Worm (Caenorhabditis elegans) whole organism, L4 larva: Measurements from ENCODE around the gene C50D2.10.

Experiments used
- F26F4.8 ChIP-seq: fragments of 200-800 bp; sonication (Bioruptor generic); conservative IDR thresholded peaks from 2 replicates; pipeline ENCODE4 v1.3.6; 2022; ENCODE audit warnings: missing genetic modification characterization, missing compliant biosample characterization
- F37D6.2 ChIP-seq: sonication (generic microtip); optimal IDR thresholded peaks from 2 replicates; lab custom pipeline; 2016; ENCODE audit warnings: mild to moderate bottlenecking, missing genetic modification characterization, missing compliant biosample characterization
- F44E2.7 ChIP-seq: fragments of 200-800 bp; sonication (Bioruptor generic); IDR thresholded peaks from 2 replicates; pipeline ENCODE4 v2.1.2; 2022; ENCODE audit warnings: missing genetic modification characterization, missing compliant biosample characterization
- ZK337.2 ChIP-seq: fragments of 200-800 bp; sonication (Bioruptor generic); IDR thresholded peaks from 2 replicates; pipeline ENCODE4 v1.3.6; 2022; ENCODE audit warnings: missing genetic modification reagents, missing genetic modification characterization, missing compliant biosample characterization
- aha-1 ChIP-seq: fragments of 150-350 bp; peaks from one replicate; lab custom pipeline; 2014; ENCODE audit warnings: missing biosample characterization, missing genetic modification characterization
- aly-2 ChIP-seq: sonication (generic microtip); optimal IDR thresholded peaks from 2 replicates; lab custom pipeline; 2018; ENCODE audit warnings: missing biosample characterization, missing genetic modification characterization
- ceh-44 ChIP-seq: fragments of 200-800 bp; sonication (Bioruptor generic); IDR thresholded peaks from 2 replicates; pipeline ENCODE4 v1.3.6; 2022; ENCODE audit warnings: missing genetic modification reagents, missing genetic modification characterization, missing compliant biosample characterization
- ceh-62 ChIP-seq: sonication (generic microtip); optimal IDR thresholded peaks from 2 replicates; lab custom pipeline; 2017; ENCODE audit warnings: missing biosample characterization, missing genetic modification characterization
- ces-1 ChIP-seq: fragments of 150-350 bp; sonication (generic microtip); optimal IDR thresholded peaks from 4 replicates; lab custom pipeline; 2014; ENCODE audit warnings: missing biosample characterization, missing genetic modification reagents, missing genetic modification characterization
- ctbp-1 ChIP-seq: fragments of 200-800 bp; sonication (Bioruptor generic); IDR thresholded peaks from 2 replicates; pipeline ENCODE4 v1.3.6; 2022; ENCODE audit warnings: missing genetic modification reagents, missing genetic modification characterization, missing compliant biosample characterization
- daf-8 ChIP-seq: fragments of 200-800 bp; sonication (Bioruptor generic); IDR thresholded peaks from 2 replicates; pipeline ENCODE4 v1.3.6; 2022; ENCODE audit warnings: missing genetic modification characterization, missing compliant biosample characterization
- dmd-6 ChIP-seq: fragments of 200-800 bp; sonication (Bioruptor generic); IDR thresholded peaks from 2 replicates; pipeline ENCODE4 v1.3.6; 2022; ENCODE audit warnings: missing genetic modification reagents, missing genetic modification characterization, missing compliant biosample characterization
- dpl-1 ChIP-seq: fragments of 150-350 bp; optimal IDR thresholded peaks from 2 replicates; lab custom pipeline; 2014; ENCODE audit warnings: missing biosample characterization, missing genetic modification reagents, missing genetic modification characterization
- hif-1 ChIP-seq, 2 experiments: sonication (generic microtip); optimal IDR thresholded peaks; 2 replicates each; lab custom pipeline; 2016 to 2017; ENCODE audit warnings: missing compliant biosample characterization in 2 of 2, missing genetic modification characterization in 2 of 2, missing genetic modification reagents in 2 of 2, missing genotype in 2 of 2, mild to moderate bottlenecking in 1 of 2
- hlh-11 ChIP-seq: fragments of 200-800 bp; sonication (Bioruptor generic); optimal IDR thresholded peaks from 2 replicates; lab custom pipeline; 2018; ENCODE audit warnings: mild to moderate bottlenecking, missing genetic modification characterization, missing compliant biosample characterization
- jun-1 ChIP-seq: fragments of 150-350 bp; optimal IDR thresholded peaks from 2 replicates; lab custom pipeline; 2014; ENCODE audit warnings: missing biosample characterization, missing genetic modification reagents, missing genetic modification characterization
- lim-7 ChIP-seq: fragments of 200-800 bp; sonication (Bioruptor generic); IDR thresholded peaks from 2 replicates; pipeline ENCODE4 v1.3.6; 2022; ENCODE audit warnings: missing genetic modification characterization, missing compliant biosample characterization
- lin-1 ChIP-seq: fragments of 200-800 bp; sonication (Bioruptor generic); IDR thresholded peaks from 2 replicates; pipeline ENCODE4 v1.3.6; 2022; ENCODE audit warnings: missing genetic modification reagents, missing genetic modification characterization, missing compliant biosample characterization
- lin-13 ChIP-seq: fragments of 150-350 bp; optimal IDR thresholded peaks from 2 replicates; lab custom pipeline; 2014; ENCODE audit warnings: missing biosample characterization, missing genetic modification reagents, missing genetic modification characterization
- lin-15B ChIP-seq: fragments of 150-350 bp; sonication (generic microtip); optimal IDR thresholded peaks from 3 replicates; lab custom pipeline; 2014; ENCODE audit warnings: missing biosample characterization, missing genetic modification characterization
- lin-29 ChIP-seq: fragments of 200-800 bp; sonication (Bioruptor generic); IDR thresholded peaks from 2 replicates; pipeline ENCODE4 v1.3.6; 2022; ENCODE audit warnings: missing genetic modification reagents, missing genetic modification characterization, missing compliant biosample characterization
- lin-39 ChIP-seq: fragments of 150-350 bp; optimal IDR thresholded peaks from 2 replicates; lab custom pipeline; 2014; ENCODE audit warnings: missing biosample characterization, missing genetic modification reagents, missing genetic modification characterization
- madf-9 ChIP-seq: fragments of 200-800 bp; sonication (Bioruptor generic); conservative IDR thresholded peaks from 2 replicates; pipeline ENCODE4 v1.3.6; 2022; ENCODE audit warnings: missing genetic modification reagents, missing genetic modification characterization, missing compliant biosample characterization
- mxl-3 ChIP-seq: fragments of 200-800 bp; sonication (Bioruptor generic); optimal IDR thresholded peaks from 2 replicates; lab custom pipeline; 2018; ENCODE audit warnings: mild to moderate bottlenecking, missing genetic modification characterization, missing compliant biosample characterization
- nhr-102 ChIP-seq: sonication (generic microtip); optimal IDR thresholded peaks from 2 replicates; lab custom pipeline; 2016; ENCODE audit warnings: mild to moderate bottlenecking, missing genetic modification characterization, moderate library complexity, missing compliant biosample characterization
- nhr-237 ChIP-seq: sonication (generic microtip); optimal IDR thresholded peaks from 2 replicates; lab custom pipeline; 2017; ENCODE audit warnings: missing biosample characterization, missing genetic modification characterization
- nhr-28 ChIP-seq: fragments of 150-350 bp; optimal IDR thresholded peaks from 2 replicates; lab custom pipeline; 2014; ENCODE audit warnings: missing biosample characterization, missing genetic modification characterization
- nhr-6 ChIP-seq: fragments of 150-350 bp; optimal IDR thresholded peaks from 2 replicates; lab custom pipeline; 2014; ENCODE audit warnings: missing biosample characterization, missing genetic modification characterization
- nhr-76 ChIP-seq: fragments of 150-350 bp; optimal IDR thresholded peaks from 2 replicates; lab custom pipeline; 2014; ENCODE audit warnings: missing biosample characterization, missing genetic modification characterization
- nhr-77 ChIP-seq: fragments of 150-350 bp; optimal IDR thresholded peaks from 2 replicates; lab custom pipeline; 2014; ENCODE audit warnings: missing biosample characterization, missing genetic modification characterization
- pha-4 ChIP-seq, 2 experiments: fragments of 150-350 bp in 1 of 2; fragments of 200-800 bp in 1 of 2; sonication (Bioruptor generic) in 1 of 2; IDR thresholded peaks in 1 of 2; optimal IDR thresholded peaks in 1 of 2; 2 replicates each; pipeline versions ENCODE4 v1.3.6 to Lab custom; 2014 to 2022; ENCODE audit warnings: missing genetic modification characterization in 2 of 2, missing genetic modification reagents in 2 of 2, missing biosample characterization in 1 of 2, missing compliant biosample characterization in 1 of 2
- pqm-1 ChIP-seq: sonication (generic microtip); optimal IDR thresholded peaks from 2 replicates; lab custom pipeline; 2017; ENCODE audit warnings: missing biosample characterization, missing genetic modification characterization
- rbr-2 ChIP-seq: sonication (generic microtip); optimal IDR thresholded peaks from 2 replicates; lab custom pipeline; 2016; ENCODE audit warnings: missing genotype, missing genetic modification characterization, missing compliant biosample characterization
- snpc-1.2 ChIP-seq: fragments of 200-800 bp; sonication (Bioruptor generic); IDR thresholded peaks from 2 replicates; pipeline ENCODE4 v1.3.6; 2022; ENCODE audit warnings: missing genetic modification reagents, missing genetic modification characterization, missing compliant biosample characterization
- snpc-4 ChIP-seq: fragments of 150-350 bp; optimal IDR thresholded peaks from 2 replicates; lab custom pipeline; 2014; ENCODE audit warnings: missing biosample characterization, missing genetic modification characterization
- spr-1 ChIP-seq: sonication (generic microtip); optimal IDR thresholded peaks from 2 replicates; lab custom pipeline; 2016; ENCODE audit warnings: mild to moderate bottlenecking, missing genetic modification characterization, missing compliant biosample characterization
- tag-97 ChIP-seq: fragments of 200-800 bp; sonication (Bioruptor generic); IDR thresholded peaks from 2 replicates; pipeline ENCODE4 v1.3.6; 2022; ENCODE audit warnings: missing genetic modification characterization, missing compliant biosample characterization
- tra-1 ChIP-seq: fragments of 200-800 bp; sonication (Bioruptor generic); IDR thresholded peaks from 2 replicates; pipeline ENCODE4 v1.3.6; 2022; ENCODE audit warnings: missing genetic modification reagents, missing genetic modification characterization, missing compliant biosample characterization
- unc-62 ChIP-seq, 3 experiments: fragments of 150-350 bp in 1 of 3; sonication (generic microtip); optimal IDR thresholded peaks in 2 of 3; peaks in 1 of 3; 1 replicate in 1 of 3; 2 replicates in 2 of 3; lab custom pipeline; 2014 to 2017; ENCODE audit warnings: missing biosample characterization in 3 of 3, missing genetic modification characterization in 3 of 3, missing genetic modification reagents in 3 of 3, missing genotype in 1 of 3
- zfp-3 ChIP-seq: fragments of 200-800 bp; sonication (Bioruptor generic); conservative IDR thresholded peaks from 2 replicates; pipeline ENCODE4 v1.3.6; 2022; ENCODE audit warnings: missing genetic modification reagents, missing genetic modification characterization, missing compliant biosample characterization

The C50D2.10 gene

ce11 chrII:124904-125303 is 26.0 kb downstream of the C50D2.10 start, which contains the start of gene nmur-2:
Gene nmur-2 (minus strand): TSS chrII:125004.
- no peak for TF ChIP-seq spr-1 (tag; lab: Kevin White, UChicago)
- no peak for TF ChIP-seq ces-1
- TF ChIP-seq F44E2.7 (GFP tag; lab: Robert Waterston, UW) = no peak
- no peak for TF ChIP-seq aly-2
- no peak for TF ChIP-seq dpl-1 (GFP tag; lab: Kevin White, UChicago)
- no peak for TF ChIP-seq nhr-76 (tag; lab: Kevin White, UChicago)
- no peak for TF ChIP-seq madf-9 (GFP tag; lab: Robert Waterston, UW)
- no peak for TF ChIP-seq nhr-77 (tag; lab: Kevin White, UChicago)
- TF ChIP-seq mxl-3 = no peak
- TF ChIP-seq zfp-3 = no peak
- TF ChIP-seq pqm-1 = no peak
- TF ChIP-seq lin-29 (GFP tag; lab: Robert Waterston, UW) = no peak
- TF ChIP-seq tag-97 (GFP tag; lab: Robert Waterston, UW) = no peak
- no peak for TF ChIP-seq hlh-11
- no peak for TF ChIP-seq snpc-4 (tag; lab: Kevin White, UChicago)
- no peak for TF ChIP-seq nhr-237 (tag; lab: Kevin White, UChicago)
- TF ChIP-seq F26F4.8 (GFP tag; lab: Robert Waterston, UW) = no peak

- TF ChIP-seq dmd-6 (GFP tag; lab: Robert Waterston, UW) (no peak), snpc-1.2 (GFP tag; lab: Robert Waterston, UW) (no peak), nhr-6 (no peak), F37D6.2 (tag; lab: Kevin White, UChicago) (no peak), lin-1 (GFP tag; lab: Robert Waterston, UW) (no peak)
Measured at ce11 chrII:128929-129328, 30.0 kb downstream of the C50D2.10 start, which contains the start of gene srd-3. Gene srd-3 (minus strand): TSS chrII:129029.

- no peak for TF ChIP-seq ctbp-1
- TF ChIP-seq lim-7 = no peak
- TF ChIP-seq jun-1 (tag; lab: Kevin White, UChicago) = no peak
- TF ChIP-seq nhr-77 (tag; lab: Kevin White, UChicago) = no peak
- no peak for TF ChIP-seq rbr-2 (tag; lab: Kevin White, UChicago)
- TF ChIP-seq ceh-62 = no peak
- no peak for TF ChIP-seq zfp-3
- TF ChIP-seq lin-39 (tag; lab: Kevin White, UChicago) = no peak
- no peak for TF ChIP-seq lin-13 (GFP tag; lab: Kevin White, UChicago)
- no peak for TF ChIP-seq daf-8 (GFP tag; lab: Robert Waterston, UW)
- no peak for TF ChIP-seq hif-1 (tag; optimal IDR thresholded peaks at IDR 0.05; lab: Kevin White, UChicago)
- no peak for TF ChIP-seq ceh-44 (GFP tag; lab: Robert Waterston, UW)
- TF ChIP-seq nhr-28 (tag; lab: Kevin White, UChicago) = no peak
- TF ChIP-seq aha-1 (tag; lab: Kevin White, UChicago) = no peak
- TF ChIP-seq ZK337.2 = no peak
- no peak for TF ChIP-seq nhr-102 (tag; lab: Kevin White, UChicago)
- no peak for TF ChIP-seq tra-1 (GFP tag; lab: Robert Waterston, UW)
- TF ChIP-seq pha-4 (GFP tag; IDR thresholded peaks at IDR 0.05; lab: Robert Waterston, UW) = no peak
- TF ChIP-seq pha-4 (tag; optimal IDR thresholded peaks at IDR 0.05; lab: Kevin White, UChicago) = no peak
- TF ChIP-seq unc-62 (GFP tag; optimal IDR thresholded peaks at IDR 0.05 in 1 of 2; lab: Kevin White, UChicago) = no peak
- no peak for TF ChIP-seq unc-62 (tag; optimal IDR thresholded peaks at IDR 0.05; lab: Kevin White, UChicago)
- no peak for TF ChIP-seq lin-15B (tag; lab: Kevin White, UChicago)
Measured at ce11 chrII:129770-130169, 30.8 kb downstream of the C50D2.10 start.
